Worm (Caenorhabditis elegans): ENCODE results near the gene Y57A10A.4.

Gene Y57A10A.4

ce11 chrII:12184857-12185256 is 33.1 kb downstream of the Y57A10A.4 start, which contains the start of gene Y57A10A.13:
Gene Y57A10A.13, minus strand, starts transcription at chrII:12184902.
- TF ChIP-seq attf-3 (GFP tag; conservative IDR thresholded peaks at IDR 0.05) = peak; percentile 84
- no peak for TF ChIP-seq hmg-1.2 (GFP tag; IDR thresholded peaks at IDR 0.05)
- no peak for TF ChIP-seq lir-1 (GFP tag; conservative IDR thresholded peaks at IDR 0.05)
- TF ChIP-seq athp-1 (tag; optimal IDR thresholded peaks at IDR 0.05) = no peak
- TF ChIP-seq B0336.3 (GFP tag; IDR thresholded peaks at IDR 0.05) = no peak
- no peak for TF ChIP-seq rpc-1 (optimal IDR thresholded peaks at IDR 0.05)
- TF ChIP-seq rpc-1 (tag; optimal IDR thresholded peaks at IDR 0.05) = no peak
- TF ChIP-seq ztf-22 (GFP tag; optimal IDR thresholded peaks at IDR 0.05) = no peak
- peak; percentile 43 for TF ChIP-seq efl-1 (GFP tag; optimal IDR thresholded peaks at IDR 0.05)

- TF ChIP-seq cebp-1 (GFP tag; IDR thresholded peaks at IDR 0.05) (no peak), cebp-1 (tag; optimal IDR thresholded peaks at IDR 0.05) (peak; percentile 15), let-607 (tag; optimal IDR thresholded peaks at IDR 0.05) (peak in 1 of 2 experiments; percentile 57), atf-7 (tag; optimal IDR thresholded peaks at IDR 0.05) (peak; percentile 34), unc-62 (GFP tag; optimal IDR thresholded peaks at IDR 0.05) (peak; percentile 79), bed-1 (GFP tag; IDR thresholded peaks at IDR 0.05) (no peak), nhr-80 (tag; optimal IDR thresholded peaks at IDR 0.05) (peak; percentile 78)
These were observed 34.0 kb downstream of the Y57A10A.4 start, which contains the start of gene Y57A10A.14 for ce11 chrII:12185710-12186109. Gene Y57A10A.14, plus strand, starts transcription at chrII:12185937.

DNA sequence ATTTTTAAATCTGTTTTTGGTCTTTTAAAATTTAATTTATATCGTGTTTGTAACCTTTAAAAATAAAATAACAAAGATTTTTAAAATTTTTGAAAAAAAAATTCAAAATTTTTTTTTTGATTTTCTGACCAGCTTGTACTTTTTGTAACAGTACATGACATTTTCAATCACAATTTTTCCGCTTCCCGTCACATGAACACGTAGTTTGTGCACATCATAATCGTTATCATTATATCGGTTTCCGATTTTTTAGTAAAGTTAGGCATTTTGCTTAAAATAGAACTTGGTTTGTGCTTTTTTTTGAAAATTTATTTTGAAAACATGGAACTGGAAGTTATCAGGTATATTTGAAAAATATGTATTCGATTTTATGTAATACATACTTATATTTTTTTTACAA is 35.0 kb downstream of the Y57A10A.4 start:
- TF ChIP-seq nhr-90 (tag; optimal IDR thresholded peaks at IDR 0.05) (no peak), lin-40 (tag; optimal IDR thresholded peaks at IDR 0.05) (no peak), Y53F4B.3 (GFP tag; IDR thresholded peaks at IDR 0.05) (no peak), unc-130 (GFP tag; optimal IDR thresholded peaks at IDR 0.05) (no peak), madf-6 (GFP tag; IDR thresholded peaks at IDR 0.05) (no peak), D2030.7 (GFP tag; IDR thresholded peaks at IDR 0.05) (no peak), ceh-27 (GFP tag; optimal IDR thresholded peaks at IDR 0.05) (no peak), bed-1 (GFP tag; IDR thresholded peaks at IDR 0.05) (no peak), unc-62 (GFP tag; optimal IDR thresholded peaks at IDR 0.05) (no peak), F23B12.7 (tag; optimal IDR thresholded peaks at IDR 0.05; ENCODE audit: insufficient read depth) (no peak), pbrm-1 (GFP tag; IDR thresholded peaks at IDR 0.05) (no peak), lin-35 (GFP tag; optimal IDR thresholded peaks at IDR 0.05) (no peak)

- TF ChIP-seq mes-4 (tag; optimal IDR thresholded peaks at IDR 0.05) = no peak
- TF ChIP-seq madf-6 (GFP tag; IDR thresholded peaks at IDR 0.05) = no peak
- TF ChIP-seq lag-1 (GFP tag; IDR thresholded peaks at IDR 0.05) = no peak
- no peak for TF ChIP-seq die-1 (tag; optimal IDR thresholded peaks at IDR 0.05)
- no peak for TF ChIP-seq F57C9.4 (tag; optimal IDR thresholded peaks at IDR 0.05)
- TF ChIP-seq nhr-120 (GFP tag; IDR thresholded peaks at IDR 0.05) = no peak
- no peak for TF ChIP-seq C06A6.2 (GFP tag; conservative IDR thresholded peaks at IDR 0.05)
- no peak for TF ChIP-seq fkh-3 (tag; optimal IDR thresholded peaks at IDR 0.05)
- TF ChIP-seq F37B4.10 (GFP tag; IDR thresholded peaks at IDR 0.05) = no peak
- no peak for TF ChIP-seq ceh-27 (GFP tag; optimal IDR thresholded peaks at IDR 0.05)
- TF ChIP-seq Y67H2A.10 (GFP tag; conservative IDR thresholded peaks at IDR 0.05) = no peak
- no peak for TF ChIP-seq attf-6 (GFP tag; IDR thresholded peaks at IDR 0.05)
- TF ChIP-seq hsf-1 (GFP tag; IDR thresholded peaks at IDR 0.05) = no peak
These were observed 37.5 kb downstream of the Y57A10A.4 start for ce11 chrII:12189193-12189592.
